Fruit fly (Drosophila melanogaster): Measurements from ENCODE around the gene CG13841.

- TF ChIP-seq CG1620 (GFP tag; optimal IDR thresholded peaks at IDR 0.05), result no peak
- no peak for TF ChIP-seq Hr96 (GFP tag; optimal IDR thresholded peaks at IDR 0.05)
These were observed 2.7 kb upstream of the CG13841 start, which contains the start of gene CG43093 for dm6 chr3R:22770207-22770606.
